Fruit fly (Drosophila melanogaster) whole organism, embryonic: Measurements from ENCODE around the gene CG3036.

ENCODE experiments used
- ATbp ChIP-seq: fragments of 200-800 bp; sonication (Bioruptor generic); optimal IDR thresholded peaks from 2 replicates; lab custom pipeline; 2017; ENCODE audit warnings: missing biosample characterization, mild to moderate bottlenecking, missing genetic modification characterization, missing genetic modification reagents
- CG10267 ChIP-seq: fragments of 200-800 bp; sonication (Bioruptor generic); optimal IDR thresholded peaks from 2 replicates; lab custom pipeline; 2018; ENCODE audit warnings: missing biosample characterization, mild to moderate bottlenecking, missing genetic modification characterization, moderate library complexity
- CG10366 ChIP-seq: fragments of 200-800 bp; sonication (Bioruptor generic); IDR thresholded peaks from 2 replicates; pipeline ENCODE4 v1.3.6; 2022; ENCODE audit warnings: missing biosample characterization, missing genetic modification characterization
- CG11247 ChIP-seq: fragments of 200-800 bp; sonication (Bioruptor generic); IDR thresholded peaks from 2 replicates; pipeline ENCODE4 v1.3.6; 2022; ENCODE audit warnings: missing biosample characterization, missing genetic modification characterization
- CG11695 ChIP-seq: fragments of 200-800 bp; sonication (Bioruptor generic); IDR thresholded peaks from 3 replicates; pipeline ENCODE4 v1.3.6; 2022; ENCODE audit warnings: missing biosample characterization, missing genetic modification characterization
- CG12659 ChIP-seq: fragments of 200-800 bp; sonication (Bioruptor generic); optimal IDR thresholded peaks from 3 replicates; lab custom pipeline; 2017; ENCODE audit warnings: mild to moderate bottlenecking, missing biosample characterization, missing genetic modification reagents, missing genetic modification characterization
- CG14014 ChIP-seq: fragments of 200-800 bp; sonication (Bioruptor generic); IDR thresholded peaks from 2 replicates; pipeline ENCODE4 v1.3.6; 2022; ENCODE audit warnings: missing biosample characterization, missing genetic modification characterization
- CG14667 ChIP-seq: fragments of 200-800 bp; sonication (Bioruptor generic); IDR thresholded peaks from 2 replicates; pipeline ENCODE4 v1.3.6; 2022; ENCODE audit warnings: missing biosample characterization, missing genetic modification characterization
- CG15514 ChIP-seq: fragments of 200-800 bp; sonication (Bioruptor generic); optimal IDR thresholded peaks from 3 replicates; lab custom pipeline; 2017; ENCODE audit warnings: missing biosample characterization, missing genetic modification characterization, mild to moderate bottlenecking, moderate library complexity, missing genetic modification reagents
- CG15601 ChIP-seq: fragments of 200-800 bp; sonication (Bioruptor generic); optimal IDR thresholded peaks from 3 replicates; lab custom pipeline; 2019; ENCODE audit warnings: missing biosample characterization, mild to moderate bottlenecking, missing genetic modification characterization, moderate library complexity
- CG17361 ChIP-seq: fragments of 200-800 bp; sonication (Bioruptor generic); IDR thresholded peaks from 3 replicates; pipeline ENCODE4 v1.3.6; 2022; ENCODE audit warnings: missing biosample characterization, missing genetic modification characterization
- CG17802 ChIP-seq: fragments of 200-800 bp; sonication (Bioruptor generic); optimal IDR thresholded peaks from 2 replicates; lab custom pipeline; 2018; ENCODE audit warnings: missing biosample characterization, mild to moderate bottlenecking, missing genetic modification characterization, moderate library complexity
- CG18476 ChIP-seq: fragments of 200-800 bp; sonication (Bioruptor generic); optimal IDR thresholded peaks from 2 replicates; lab custom pipeline; 2016; ENCODE audit warnings: missing biosample characterization, mild to moderate bottlenecking, missing genetic modification characterization
- CG18599 ChIP-seq: fragments of 200-800 bp; sonication (Bioruptor generic); optimal IDR thresholded peaks from 3 replicates; lab custom pipeline; 2017; ENCODE audit warnings: missing biosample characterization, missing genetic modification characterization, mild to moderate bottlenecking, moderate library complexity, missing genetic modification reagents
- CG2875 ChIP-seq: fragments of 200-800 bp; sonication (Bioruptor generic); optimal IDR thresholded peaks from 2 replicates; lab custom pipeline; 2017; ENCODE audit warnings: missing biosample characterization, mild to moderate bottlenecking, missing genetic modification characterization, missing genetic modification reagents
- CG5953 ChIP-seq: fragments of 200-800 bp; sonication (Bioruptor generic); IDR thresholded peaks from 2 replicates; pipeline ENCODE4 v1.3.6; 2022; ENCODE audit warnings: missing biosample characterization, missing genetic modification characterization
- CG6689 ChIP-seq: fragments of 200-800 bp; sonication (Bioruptor generic); IDR thresholded peaks from 2 replicates; pipeline ENCODE4 v1.3.6; 2022; ENCODE audit warnings: missing biosample characterization, missing genetic modification characterization
- CG6813 ChIP-seq: fragments of 200-800 bp; sonication (Bioruptor generic); optimal IDR thresholded peaks from 2 replicates; lab custom pipeline; 2017; ENCODE audit warnings: missing biosample characterization, missing genetic modification characterization, mild to moderate bottlenecking, moderate library complexity, missing genetic modification reagents
- CG7372 ChIP-seq: fragments of 200-800 bp; sonication (Bioruptor generic); IDR thresholded peaks from 2 replicates; pipeline ENCODE4 v1.3.6; 2022; ENCODE audit warnings: missing biosample characterization, missing genetic modification characterization
- CG8359 ChIP-seq: fragments of 200-800 bp; sonication (Bioruptor generic); optimal IDR thresholded peaks from 2 replicates; lab custom pipeline; 2017; ENCODE audit warnings: missing biosample characterization, mild to moderate bottlenecking, missing genetic modification characterization, borderline replicate concordance
- Dbx ChIP-seq: fragments of 200-800 bp; sonication (Bioruptor generic); IDR thresholded peaks from 3 replicates; pipeline ENCODE4 v1.3.6; 2022; ENCODE audit warnings: missing biosample characterization, missing genetic modification characterization
- Deaf1 ChIP-seq: fragments of 200-800 bp; optimal IDR thresholded peaks from 3 replicates; lab custom pipeline; 2019; ENCODE audit warnings: missing biosample characterization, mild to moderate bottlenecking, missing genetic modification characterization, moderate library complexity
- Dip3 ChIP-seq: fragments of 200-800 bp; sonication (Bioruptor generic); optimal IDR thresholded peaks from 3 replicates; lab custom pipeline; 2016; ENCODE audit warnings: missing biosample characterization, missing genetic modification characterization
- Dll ChIP-seq: fragments of 200-800 bp; sonication (Bioruptor generic); IDR thresholded peaks from 4 replicates; pipeline ENCODE4 v1.3.6; 2022; ENCODE audit warnings: missing biosample characterization, missing genetic modification characterization; ENCODE audit not compliant: partially characterized antibody
- Gug ChIP-seq: fragments of 200-800 bp; sonication (Bioruptor generic); IDR thresholded peaks from 4 replicates; pipeline ENCODE4 v1.3.6; 2022; ENCODE audit warnings: missing biosample characterization, missing genetic modification characterization
- Hr51 ChIP-seq, 2 experiments: fragments of 200-800 bp; sonication (Bioruptor generic); optimal IDR thresholded peaks; 2 replicates in 1 of 2; 3 replicates in 1 of 2; lab custom pipeline; 2016 to 2018; ENCODE audit warnings: missing biosample characterization in 2 of 2, missing genetic modification characterization in 2 of 2, mild to moderate bottlenecking in 1 of 2, moderate library complexity in 1 of 2
- Hr78 ChIP-seq, 2 experiments: fragments of 200-800 bp in 1 of 2; fragments of >200 bp in 1 of 2; sonication (Bioruptor generic) in 1 of 2; optimal IDR thresholded peaks; 2 replicates each; lab custom pipeline; 2017 to 2019; ENCODE audit warnings: missing biosample characterization in 2 of 2, missing genetic modification characterization in 2 of 2, mild to moderate bottlenecking in 1 of 2, moderate library complexity in 1 of 2
- Myb ChIP-seq: fragments of 200-800 bp; sonication (Bioruptor generic); optimal IDR thresholded peaks from 2 replicates; lab custom pipeline; 2016; ENCODE audit warnings: missing biosample characterization, missing genetic modification characterization
- NK7.1 ChIP-seq: fragments of 200-800 bp; sonication (Bioruptor generic); optimal IDR thresholded peaks from 3 replicates; lab custom pipeline; 2016; ENCODE audit warnings: missing biosample characterization, missing genetic modification characterization
- NfI ChIP-seq: fragments of 200-800 bp; sonication (Bioruptor generic); optimal IDR thresholded peaks from 3 replicates; lab custom pipeline; 2018; ENCODE audit warnings: missing biosample characterization, mild to moderate bottlenecking, missing genetic modification characterization, moderate library complexity
- Oli ChIP-seq: fragments of 200-800 bp; sonication (Bioruptor generic); optimal IDR thresholded peaks from 2 replicates; lab custom pipeline; 2018; ENCODE audit warnings: missing biosample characterization, mild to moderate bottlenecking, missing genetic modification characterization, moderate library complexity
- Pdp1 ChIP-seq, 2 experiments: fragments of 200-800 bp; sonication (Bioruptor generic); optimal IDR thresholded peaks; 3 replicates each; lab custom pipeline; 2016; ENCODE audit warnings: missing biosample characterization in 2 of 2, missing genetic modification characterization in 2 of 2, mild to moderate bottlenecking in 1 of 2, moderate library complexity in 1 of 2
- Poxn ChIP-seq: fragments of 200-800 bp; sonication (Bioruptor generic); IDR thresholded peaks from 2 replicates; pipeline ENCODE4 v1.3.6; 2022; ENCODE audit warnings: missing biosample characterization, missing genetic modification characterization
- Ssrp ChIP-seq: fragments of 200-800 bp; sonication (Bioruptor generic); optimal IDR thresholded peaks from 2 replicates; lab custom pipeline; 2018; ENCODE audit warnings: missing biosample characterization, mild to moderate bottlenecking, missing genetic modification characterization, moderate library complexity
- az2 ChIP-seq: fragments of 200-800 bp; sonication (Bioruptor generic); optimal IDR thresholded peaks from 3 replicates; lab custom pipeline; 2016; ENCODE audit warnings: missing biosample characterization, missing genetic modification characterization
- bbx ChIP-seq: fragments of 200-800 bp; sonication (Bioruptor generic); IDR thresholded peaks from 2 replicates; pipeline ENCODE4 v1.3.6; 2022; ENCODE audit warnings: missing biosample characterization, missing genetic modification characterization; ENCODE audit not compliant: partially characterized antibody
- crp ChIP-seq, 2 experiments: fragments of 200-800 bp; sonication (Bioruptor generic); optimal IDR thresholded peaks; 2 replicates in 1 of 2; 3 replicates in 1 of 2; lab custom pipeline; 2017; ENCODE audit warnings: missing biosample characterization in 2 of 2, missing genetic modification characterization in 2 of 2, mild to moderate bottlenecking in 1 of 2, moderate library complexity in 1 of 2
- fd96Cb ChIP-seq: fragments of 200-800 bp; sonication (Bioruptor generic); optimal IDR thresholded peaks from 2 replicates; lab custom pipeline; 2018; ENCODE audit warnings: missing biosample characterization, mild to moderate bottlenecking, missing genetic modification characterization, moderate library complexity
- h ChIP-seq: fragments of >200 bp; optimal IDR thresholded peaks from 2 replicates; lab custom pipeline; 2017
- knrl ChIP-seq: fragments of 200-800 bp; sonication (Bioruptor generic); IDR thresholded peaks from 3 replicates; pipeline ENCODE4 v1.3.6; 2022; ENCODE audit warnings: missing biosample characterization, missing genetic modification characterization; ENCODE audit not compliant: partially characterized antibody
- lmd ChIP-seq: fragments of 200-800 bp; sonication (Bioruptor generic); IDR thresholded peaks from 2 replicates; pipeline ENCODE4 v1.3.6; 2022; ENCODE audit warnings: missing biosample characterization, missing genetic modification characterization
- run ChIP-seq: fragments of 200-800 bp; sonication (Bioruptor generic); optimal IDR thresholded peaks from 3 replicates; lab custom pipeline; 2018; ENCODE audit warnings: missing biosample characterization, mild to moderate bottlenecking, missing genetic modification characterization
- tgo ChIP-seq: fragments of 200-800 bp; sonication (Bioruptor generic); IDR thresholded peaks from 3 replicates; pipeline ENCODE4 v1.3.6; 2022; ENCODE audit warnings: missing biosample characterization, missing genetic modification characterization
- tio ChIP-seq: fragments of 200-800 bp; sonication (Bioruptor generic); optimal IDR thresholded peaks from 2 replicates; lab custom pipeline; 2017; ENCODE audit warnings: missing biosample characterization, missing genetic modification characterization, inconsistent platforms
- tup ChIP-seq: fragments of 200-800 bp; sonication (Bioruptor generic); optimal IDR thresholded peaks from 2 replicates; lab custom pipeline; 2016; ENCODE audit warnings: missing biosample characterization, mild to moderate bottlenecking, missing genetic modification characterization, moderate library complexity
- twi ChIP-seq: fragments of 200-800 bp; optimal IDR thresholded peaks from 2 replicates; lab custom pipeline; 2019; ENCODE audit warnings: missing biosample characterization, mild to moderate bottlenecking, missing genetic modification characterization, moderate library complexity
- wdn ChIP-seq: fragments of 200-800 bp; sonication (Bioruptor generic); IDR thresholded peaks from 2 replicates; pipeline ENCODE4 v1.3.6; 2022; ENCODE audit warnings: missing biosample characterization, missing genetic modification characterization
- zen2 ChIP-seq: fragments of 200-800 bp; sonication (Bioruptor generic); IDR thresholded peaks from 3 replicates; pipeline ENCODE4 v1.3.6; 2022; ENCODE audit warnings: missing biosample characterization, missing genetic modification characterization; ENCODE audit not compliant: partially characterized antibody

CG3036 gene

dm6 chr2L:4906546-4907250 lies 14.8 kb downstream of the CG3036 start, which contains the start of gene snsl (continued):
- TF ChIP-seq twi: peak; percentile 47
- no peak for TF ChIP-seq CG7372 (GFP tag; lab: Robert Waterston, UW)
- TF ChIP-seq CG5953 (GFP tag; lab: Robert Waterston, UW): 0 out of 2 replicates have a peak, but pooled peaks have one; percentile 45
- TF ChIP-seq ATbp: peak; percentile 36
- no peak for TF ChIP-seq NK7.1 (GFP tag; lab: Kevin White, UChicago)
- TF ChIP-seq knrl (GFP tag; lab: Robert Waterston, UW): no peak
- TF ChIP-seq Ssrp (tag; lab: Kevin White, UChicago): peak; percentile 62
- peak in 1 of 2 experiments; percentile 58 for TF ChIP-seq Hr78 (GFP tag; optimal IDR thresholded peaks at IDR 0.05; lab: Kevin White, UChicago)
- no peak for TF ChIP-seq CG14014 (GFP tag; lab: Robert Waterston, UW)
- peak; percentile 60 for TF ChIP-seq CG15601 (tag; lab: Kevin White, UChicago)
- TF ChIP-seq CG17361 (GFP tag; lab: Robert Waterston, UW): peak; percentile 93
- no peak for TF ChIP-seq Dll
- TF ChIP-seq Pdp1 (GFP tag; optimal IDR thresholded peaks at IDR 0.05; lab: Kevin White, UChicago): peak; percentile 9 to 12
- TF ChIP-seq bbx (GFP tag; lab: Robert Waterston, UW): no peak
- no peak for TF ChIP-seq crp (GFP tag; optimal IDR thresholded peaks at IDR 0.05; lab: Kevin White, UChicago)
- TF ChIP-seq zen2 (GFP tag; lab: Robert Waterston, UW): no peak
- TF ChIP-seq Dip3 (GFP tag; lab: Kevin White, UChicago): no peak
- no peak for TF ChIP-seq Gug (GFP tag; lab: Robert Waterston, UW)
- no peak for TF ChIP-seq CG17802
- TF ChIP-seq tup (GFP tag; lab: Kevin White, UChicago): no peak
- no peak for TF ChIP-seq wdn
- TF ChIP-seq CG11695: peak; percentile 61
- TF ChIP-seq Myb: no peak
- peak; percentile 72 for TF ChIP-seq CG10267 (tag; lab: Kevin White, UChicago)
- TF ChIP-seq CG15514 (GFP tag; lab: Kevin White, UChicago): no peak
- peak; percentile 77 for TF ChIP-seq CG12659
- no peak for TF ChIP-seq CG6813 (GFP tag; lab: Kevin White, UChicago)
- no peak for TF ChIP-seq tgo (GFP tag; lab: Robert Waterston, UW)
- TF ChIP-seq CG18476 (GFP tag; lab: Kevin White, UChicago): peak; percentile 2
- TF ChIP-seq Oli: peak; percentile 80
- peak in 1 of 2 experiments; percentile 92 for TF ChIP-seq Hr51 (GFP tag; optimal IDR thresholded peaks at IDR 0.05; lab: Kevin White, UChicago)
- TF ChIP-seq CG6689 (GFP tag; lab: Robert Waterston, UW): peak; percentile 53
- TF ChIP-seq NfI (GFP tag; lab: Kevin White, UChicago): peak; percentile 23
- TF ChIP-seq lmd (GFP tag; lab: Robert Waterston, UW): peak; percentile 37; the same call in 1 of the 2 replicates
- peak; percentile 59 for TF ChIP-seq Deaf1 (tag; lab: Kevin White, UChicago)
- TF ChIP-seq CG11247 (GFP tag; lab: Robert Waterston, UW): no peak
- TF ChIP-seq CG18599 (GFP tag; lab: Kevin White, UChicago): peak; percentile 40
- no peak for TF ChIP-seq h (lab: Kevin White, UChicago)
- TF ChIP-seq CG14667 (GFP tag; lab: Robert Waterston, UW): no peak
- peak; percentile 13 for TF ChIP-seq CG8359
- peak; percentile 18; the same call in 1 of the 2 replicates for TF ChIP-seq CG10366
- peak; percentile 54 for TF ChIP-seq fd96Cb (tag; lab: Kevin White, UChicago)
- TF ChIP-seq az2 (GFP tag; lab: Kevin White, UChicago): peak; percentile 23
- peak; percentile 10 for TF ChIP-seq CG2875
- 0 out of 3 replicates have a peak, but pooled peaks have one; percentile 14 for TF ChIP-seq Dbx (GFP tag; lab: Robert Waterston, UW)
- TF ChIP-seq Poxn: no peak
- TF ChIP-seq tio (GFP tag; lab: Kevin White, UChicago): peak; percentile 5
- TF ChIP-seq run (tag; lab: Kevin White, UChicago): peak; percentile 65
